Worm (Caenorhabditis elegans) whole organism, mixed stage, embryonic: Measurements from ENCODE around the gene wrk-1.

Experiments
- M03D4.4 ChIP-seq: sonication (generic microtip); optimal IDR thresholded peaks from 2 replicates; lab custom pipeline; 2017; ENCODE audit warnings: mild to moderate bottlenecking, missing genetic modification characterization, missing compliant biosample characterization
- bed-3 ChIP-seq: fragments of 200-800 bp; sonication (Bioruptor generic); optimal IDR thresholded peaks from 3 replicates; lab custom pipeline; 2018; ENCODE audit warnings: mild to moderate bottlenecking, missing genetic modification characterization, moderate library complexity, missing compliant biosample characterization
- blmp-1 ChIP-seq: fragments of 150-350 bp; optimal IDR thresholded peaks from 2 replicates; lab custom pipeline; 2014; ENCODE audit warnings: missing biosample characterization, missing genetic modification characterization
- ceh-39 ChIP-seq: fragments of 150-350 bp; optimal IDR thresholded peaks from 2 replicates; lab custom pipeline; 2014; ENCODE audit warnings: missing biosample characterization, missing genetic modification characterization
- ceh-43 ChIP-seq: fragments of 200-800 bp; sonication (Bioruptor generic); optimal IDR thresholded peaks from 2 replicates; lab custom pipeline; 2018; ENCODE audit warnings: mild to moderate bottlenecking, missing genetic modification characterization, moderate library complexity, missing compliant biosample characterization
- ces-1 ChIP-seq: fragments of 150-350 bp; optimal IDR thresholded peaks from 2 replicates; lab custom pipeline; 2014; ENCODE audit warnings: missing biosample characterization, missing genetic modification reagents, missing genetic modification characterization
- cnd-1 ChIP-seq: fragments of 200-800 bp; sonication (Bioruptor generic); optimal IDR thresholded peaks from 2 replicates; lab custom pipeline; 2018; ENCODE audit warnings: mild to moderate bottlenecking, missing genetic modification characterization, missing compliant biosample characterization
- drap-1 ChIP-seq: fragments of 200-800 bp; sonication (Bioruptor generic); optimal IDR thresholded peaks from 3 replicates; lab custom pipeline; 2018; ENCODE audit warnings: mild to moderate bottlenecking, missing genetic modification characterization, missing compliant biosample characterization
- elt-1 ChIP-seq: sonication (generic microtip); optimal IDR thresholded peaks from 2 replicates; lab custom pipeline; 2017; ENCODE audit warnings: missing genetic modification characterization, mild to moderate bottlenecking, missing compliant biosample characterization, antibody characterized with exemption, moderate library complexity, borderline replicate concordance; ENCODE audit not compliant: insufficient read depth
- flh-1 ChIP-seq: fragments of 200-800 bp; sonication (Bioruptor generic); optimal IDR thresholded peaks from 2 replicates; lab custom pipeline; 2018; ENCODE audit warnings: mild to moderate bottlenecking, missing genetic modification characterization, moderate library complexity, missing compliant biosample characterization
- ham-2 ChIP-seq: fragments of 200-800 bp; sonication (Bioruptor generic); optimal IDR thresholded peaks from 2 replicates; lab custom pipeline; 2018; ENCODE audit warnings: mild to moderate bottlenecking, missing genetic modification characterization, missing compliant biosample characterization
- hlh-1 ChIP-seq: fragments of 150-350 bp; optimal IDR thresholded peaks from 2 replicates; lab custom pipeline; 2014; ENCODE audit warnings: missing biosample characterization, missing genetic modification reagents, missing genetic modification characterization
- lin-13 ChIP-seq: fragments of 150-350 bp; optimal IDR thresholded peaks from 2 replicates; lab custom pipeline; 2014; ENCODE audit warnings: missing biosample characterization, missing genetic modification characterization
- lin-32 ChIP-seq: fragments of 200-800 bp; sonication (Bioruptor generic); optimal IDR thresholded peaks from 2 replicates; lab custom pipeline; 2018; ENCODE audit warnings: mild to moderate bottlenecking, missing genetic modification characterization, missing compliant biosample characterization
- lsy-2 ChIP-seq: fragments of 150-350 bp; optimal IDR thresholded peaks from 2 replicates; lab custom pipeline; 2014; ENCODE audit warnings: missing biosample characterization, missing genetic modification characterization
- mab-5 ChIP-seq: fragments of 150-350 bp; optimal IDR thresholded peaks from 2 replicates; lab custom pipeline; 2014; ENCODE audit warnings: missing biosample characterization, missing genetic modification characterization
- mep-1 ChIP-seq: fragments of 150-350 bp; optimal IDR thresholded peaks from 2 replicates; lab custom pipeline; 2017; ENCODE audit warnings: missing biosample characterization, missing genetic modification reagents, missing genetic modification characterization, inconsistent platforms
- mls-2 ChIP-seq: sonication (generic microtip); optimal IDR thresholded peaks from 2 replicates; lab custom pipeline; 2016; ENCODE audit warnings: mild to moderate bottlenecking, missing genetic modification characterization, moderate library complexity, missing compliant biosample characterization
- nhr-12 ChIP-seq: fragments of 150-350 bp; optimal IDR thresholded peaks from 2 replicates; lab custom pipeline; 2014; ENCODE audit warnings: missing biosample characterization, missing genetic modification characterization
- nhr-237 ChIP-seq: fragments of 150-350 bp; optimal IDR thresholded peaks from 2 replicates; lab custom pipeline; 2014; ENCODE audit warnings: missing biosample characterization, missing genetic modification characterization
- nhr-76 ChIP-seq: sonication (generic microtip); optimal IDR thresholded peaks from 2 replicates; lab custom pipeline; 2017; ENCODE audit warnings: missing biosample characterization, missing genetic modification characterization
- pha-4 ChIP-seq: fragments of 150-350 bp; optimal IDR thresholded peaks from 2 replicates; lab custom pipeline; 2018; ENCODE audit warnings: missing biosample characterization, missing genetic modification reagents, missing genetic modification characterization
- sem-2 ChIP-seq: fragments of 200-800 bp; sonication (Bioruptor generic); optimal IDR thresholded peaks from 2 replicates; lab custom pipeline; 2018; ENCODE audit warnings: mild to moderate bottlenecking, missing genetic modification characterization, missing compliant biosample characterization
- snpc-4 ChIP-seq: fragments of 150-350 bp; optimal IDR thresholded peaks from 2 replicates; lab custom pipeline; 2014; ENCODE audit warnings: missing biosample characterization, missing genetic modification characterization
- sptf-1 ChIP-seq: sonication (generic microtip); optimal IDR thresholded peaks from 2 replicates; lab custom pipeline; 2017; ENCODE audit warnings: mild to moderate bottlenecking, missing genetic modification characterization, moderate library complexity, missing compliant biosample characterization
- tbx-8 ChIP-seq: fragments of 200-800 bp; sonication (Bioruptor generic); optimal IDR thresholded peaks from 2 replicates; lab custom pipeline; 2018; ENCODE audit warnings: mild to moderate bottlenecking, missing genetic modification characterization, moderate library complexity, missing compliant biosample characterization
- unc-120 ChIP-seq: sonication (generic microtip); optimal IDR thresholded peaks from 2 replicates; lab custom pipeline; 2017; ENCODE audit warnings: missing genetic modification characterization, missing compliant biosample characterization; ENCODE audit not compliant: poor library complexity, severe bottlenecking
- unc-39 ChIP-seq: fragments of 150-350 bp; optimal IDR thresholded peaks from 2 replicates; lab custom pipeline; 2014; ENCODE audit warnings: missing biosample characterization, missing genetic modification characterization
- unc-62 ChIP-seq: fragments of 150-350 bp; optimal IDR thresholded peaks from 2 replicates; lab custom pipeline; 2014; ENCODE audit warnings: missing biosample characterization, missing genetic modification reagents, missing genetic modification characterization
- zip-8 ChIP-seq: fragments of 150-350 bp; optimal IDR thresholded peaks from 2 replicates; lab custom pipeline; 2014; ENCODE audit warnings: missing biosample characterization, missing genetic modification characterization
- ztf-11 ChIP-seq: fragments of 150-350 bp; optimal IDR thresholded peaks from 2 replicates; lab custom pipeline; 2014; ENCODE audit warnings: missing biosample characterization, missing genetic modification characterization

The wrk-1 gene

DNA sequence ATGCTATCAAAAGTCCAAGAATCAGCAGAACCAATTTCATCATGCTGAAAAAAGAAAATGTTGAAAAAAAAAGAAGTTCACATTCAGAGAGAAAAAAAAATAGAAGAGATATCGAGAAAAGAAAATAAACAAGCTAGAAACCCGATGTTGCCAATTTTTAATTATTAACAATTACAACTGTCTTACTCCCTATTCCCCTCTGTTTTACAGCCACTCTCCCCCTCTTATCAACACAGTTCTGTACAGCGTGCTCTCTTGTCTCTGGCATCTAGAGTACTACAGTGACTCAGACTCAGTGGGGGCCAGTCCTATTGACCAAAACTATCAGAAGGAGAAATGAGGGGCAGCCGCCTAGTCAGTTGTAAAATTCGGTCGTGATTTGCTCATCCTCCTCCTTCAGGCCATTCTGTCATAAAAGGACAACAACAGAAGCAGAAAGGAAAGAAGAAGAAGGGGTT, at the start of gene wrk-1:
wrk-1 (minus strand) TSS at position 51 of the 458 bp plus-strand sequence.
- TF ChIP-seq mep-1 (tag; lab: Kevin White, UChicago) (no peak), nhr-12 (tag; lab: Kevin White, UChicago) (no peak), ztf-11 (tag; lab: Kevin White, UChicago) (no peak), sptf-1 (tag; lab: Kevin White, UChicago) (no peak), mls-2 (no peak), nhr-237 (tag; lab: Kevin White, UChicago) (no peak), tbx-8 (GFP tag; lab: Kevin White, UChicago) (no peak), mab-5 (tag; lab: Kevin White, UChicago) (no peak), bed-3 (GFP tag; lab: Kevin White, UChicago) (no peak), ceh-43 (no peak), ceh-39 (tag; lab: Kevin White, UChicago) (no peak)

DNA sequence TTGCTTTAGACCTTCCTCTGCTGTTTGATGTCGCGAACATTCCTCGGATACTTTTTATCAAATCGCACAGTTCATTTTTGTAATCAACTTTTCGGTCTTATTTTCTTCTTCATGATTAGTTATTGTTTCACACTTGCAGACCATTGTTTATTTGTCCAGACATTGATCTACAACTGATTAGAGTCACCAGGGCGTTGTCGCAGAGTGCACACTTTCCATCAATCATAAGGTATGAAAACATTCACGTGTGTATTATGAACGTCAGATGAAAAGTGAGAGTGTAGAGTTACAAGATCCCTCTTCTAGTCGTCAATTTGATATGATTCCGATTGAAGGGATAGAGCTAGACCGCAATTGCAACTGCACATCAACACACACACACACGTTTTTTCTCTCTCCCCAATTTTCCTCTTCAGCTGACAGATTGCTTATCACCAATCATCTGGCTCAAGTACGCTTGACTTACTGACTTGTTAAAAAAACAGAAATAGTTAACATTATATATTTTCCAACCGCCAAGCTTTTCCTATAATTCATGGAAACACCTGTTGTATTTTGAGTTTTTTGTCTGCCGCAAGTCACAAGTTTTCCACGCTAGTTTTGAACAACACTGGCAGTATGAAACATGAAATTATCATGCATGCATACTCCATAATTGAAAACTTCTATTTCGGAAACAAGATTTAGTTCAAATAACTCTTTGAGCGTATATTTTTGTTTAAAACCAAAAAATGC, 47.8 kb upstream of the wrk-1 start:
- no peak for TF ChIP-seq bed-3 (GFP tag; lab: Kevin White, UChicago)
- peak; percentile 15 for TF ChIP-seq unc-62 (GFP tag; lab: Kevin White, UChicago)
- TF ChIP-seq, all 35 proteins: peak for 1

DNA sequence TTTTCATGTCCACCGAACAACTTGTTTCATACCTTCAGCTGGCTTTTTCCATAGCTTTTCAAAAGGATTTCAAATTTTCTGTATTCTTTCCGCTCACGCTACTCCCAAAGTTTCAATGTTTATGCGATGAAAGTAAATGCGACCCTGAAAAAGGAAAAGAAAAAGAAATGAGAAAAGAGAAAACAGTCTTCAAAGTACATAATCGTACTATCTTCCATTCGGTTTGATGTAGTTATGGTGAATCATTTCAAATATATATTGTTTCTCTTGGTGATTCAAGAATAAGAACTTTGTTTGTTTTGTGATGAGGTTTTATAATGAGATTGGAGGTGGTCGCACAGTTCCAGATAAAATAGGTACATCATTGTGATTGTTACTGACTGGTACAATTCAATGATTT, 46.4 kb upstream of the wrk-1 start:
- TF ChIP-seq lsy-2 (no peak), nhr-237 (tag; lab: Kevin White, UChicago) (no peak), nhr-76 (tag; lab: Kevin White, UChicago) (no peak), pha-4 (tag; lab: Kevin White, UChicago) (no peak), mls-2 (no peak), ham-2 (GFP tag; lab: Kevin White, UChicago) (no peak), mep-1 (tag; lab: Kevin White, UChicago) (no peak), M03D4.4 (tag; lab: Kevin White, UChicago) (no peak), lin-32 (GFP tag; lab: Kevin White, UChicago) (no peak), hlh-1 (tag; lab: Kevin White, UChicago) (no peak), ces-1 (GFP tag; lab: Kevin White, UChicago) (no peak), drap-1 (GFP tag; lab: Kevin White, UChicago) (no peak), lin-13 (tag; lab: Kevin White, UChicago) (no peak), zip-8 (no peak)

DNA sequence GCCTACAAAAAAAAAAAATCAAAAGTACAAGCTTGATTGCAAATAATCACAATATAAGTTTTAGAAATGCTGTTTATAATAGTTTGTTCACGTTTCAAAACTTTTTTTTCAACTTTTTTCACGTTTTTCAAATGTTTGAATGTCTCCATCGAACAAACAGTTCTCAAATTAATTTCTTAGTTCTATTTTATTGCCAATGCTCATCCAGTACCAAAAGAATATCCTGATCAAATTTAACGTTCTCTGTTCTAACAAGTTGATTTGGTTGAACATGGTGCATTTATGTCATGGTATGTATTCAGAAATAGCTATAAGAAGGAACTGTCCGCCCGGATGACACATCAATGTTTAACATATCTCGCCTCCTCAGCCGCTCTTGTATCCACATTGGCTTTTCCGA, 40.0 kb upstream of the wrk-1 start, which contains the start of gene kin-9:
kin-9 (plus strand) TSS at position 301 of the 400 bp plus-strand sequence.
- TF ChIP-seq lin-13 (tag; lab: Kevin White, UChicago) (no peak), ceh-43 (no peak), elt-1 (tag; lab: Kevin White, UChicago) (no peak), pha-4 (tag; lab: Kevin White, UChicago) (no peak), flh-1 (no peak), unc-39 (tag; lab: Kevin White, UChicago) (no peak), blmp-1 (tag; lab: Kevin White, UChicago) (no peak), mls-2 (no peak), cnd-1 (tag; lab: Kevin White, UChicago) (no peak), nhr-12 (tag; lab: Kevin White, UChicago) (no peak), mep-1 (tag; lab: Kevin White, UChicago) (no peak), hlh-1 (tag; lab: Kevin White, UChicago) (no peak)

DNA sequence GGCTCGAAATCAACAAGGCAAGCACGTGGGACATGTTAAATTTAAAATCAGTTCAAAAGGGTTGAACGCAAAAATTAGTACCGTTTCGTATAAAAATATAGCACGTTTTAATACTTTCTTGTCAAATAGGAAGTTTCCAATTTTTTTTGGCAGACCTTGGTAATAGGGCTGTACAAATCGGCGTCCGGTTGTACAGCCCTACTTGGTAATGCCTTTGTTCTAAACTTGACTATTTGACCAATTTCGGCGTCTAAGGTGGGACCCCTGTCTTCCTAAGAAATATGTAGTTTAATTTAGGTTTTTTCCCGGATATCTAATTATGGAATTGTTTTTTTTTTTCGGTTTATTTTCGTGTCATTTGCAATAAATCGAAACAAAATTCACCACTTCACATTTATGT, 37.1 kb upstream of the wrk-1 start:
- no peak for TF ChIP-seq mep-1 (tag; lab: Kevin White, UChicago)
- no peak for TF ChIP-seq nhr-12 (tag; lab: Kevin White, UChicago)
- no peak for TF ChIP-seq lsy-2

ce11 chrX:8428319-8428888, 36.0 kb upstream of the wrk-1 start, which contains the start of gene F08F1.3:
TSS of gene F08F1.3 (plus strand) at chrX:8428838.
- TF ChIP-seq snpc-4, result no peak
- TF ChIP-seq M03D4.4 (tag; lab: Kevin White, UChicago), result no peak
- TF ChIP-seq ham-2 (GFP tag; lab: Kevin White, UChicago), result no peak
- TF ChIP-seq tbx-8 (GFP tag; lab: Kevin White, UChicago), result no peak
- TF ChIP-seq lsy-2, result no peak
- TF ChIP-seq drap-1 (GFP tag; lab: Kevin White, UChicago), result no peak
- no peak for TF ChIP-seq unc-120 (tag; lab: Kevin White, UChicago)
- no peak for TF ChIP-seq sem-2 (GFP tag; lab: Kevin White, UChicago)
- no peak for TF ChIP-seq unc-62 (GFP tag; lab: Kevin White, UChicago)
- no peak for TF ChIP-seq bed-3 (GFP tag; lab: Kevin White, UChicago)
- TF ChIP-seq lin-32 (GFP tag; lab: Kevin White, UChicago), result no peak
- TF ChIP-seq sptf-1 (tag; lab: Kevin White, UChicago), result no peak
- no peak for TF ChIP-seq mls-2
- no peak for TF ChIP-seq ztf-11 (tag; lab: Kevin White, UChicago)
- TF ChIP-seq cnd-1 (tag; lab: Kevin White, UChicago), result no peak
- no peak for TF ChIP-seq ces-1 (GFP tag; lab: Kevin White, UChicago)
- no peak for TF ChIP-seq ceh-43
